Fruit fly (Drosophila melanogaster) S2 (cell line): ENCODE measurements around the gene MAGE.

Experiments used
- CG8478 ChIP-seq: fragments of >200 bp; optimal IDR thresholded peaks from 2 replicates; lab custom pipeline; 2018
- CTCF ChIP-seq, 2 experiments: fragments of >200 bp; optimal IDR thresholded peaks; 2 replicates each; lab custom pipeline; 2018

dm6 chr3R:7169927-7170326 lies 14.9 kb upstream of the MAGE start:
- TF ChIP-seq CG8478 (lab: Kevin White, UChicago) (no peak), CTCF (optimal IDR thresholded peaks at IDR 0.05; lab: Kevin White, UChicago) (no peak)
